Worm (Caenorhabditis elegans) whole organism, L4 larva: Measurements from ENCODE around the gene rod-1.

Experiments
- D1046.2 ChIP-seq: fragments of 200-800 bp; sonication (Bioruptor generic); IDR thresholded peaks from 2 replicates; pipeline ENCODE4 v1.3.6; 2022; ENCODE audit warnings: missing genetic modification characterization, missing compliant biosample characterization
- F10B5.3 ChIP-seq: sonication (generic microtip); optimal IDR thresholded peaks from 2 replicates; lab custom pipeline; 2016; ENCODE audit warnings: mild to moderate bottlenecking, missing genetic modification characterization, missing compliant biosample characterization
- F26F4.8 ChIP-seq: fragments of 200-800 bp; sonication (Bioruptor generic); conservative IDR thresholded peaks from 2 replicates; pipeline ENCODE4 v1.3.6; 2022; ENCODE audit warnings: missing genetic modification characterization, missing compliant biosample characterization
- F49E8.2 ChIP-seq: sonication (generic microtip); optimal IDR thresholded peaks from 2 replicates; lab custom pipeline; 2016; ENCODE audit warnings: missing compliant biosample characterization, mild to moderate bottlenecking, missing genetic modification characterization, borderline replicate concordance
- T26A8.4 ChIP-seq: fragments of 200-800 bp; sonication (Bioruptor generic); IDR thresholded peaks from 2 replicates; pipeline ENCODE4 v1.3.6; 2022; ENCODE audit warnings: missing genetic modification characterization, missing compliant biosample characterization
- Y48G9A.11 ChIP-seq: fragments of 200-800 bp; sonication (Bioruptor generic); IDR thresholded peaks from 2 replicates; pipeline ENCODE4 v1.3.6; 2022; ENCODE audit warnings: missing genetic modification reagents, missing genetic modification characterization, missing compliant biosample characterization
- aly-2 ChIP-seq: sonication (generic microtip); optimal IDR thresholded peaks from 2 replicates; lab custom pipeline; 2018; ENCODE audit warnings: missing biosample characterization, missing genetic modification characterization
- arid-1 ChIP-seq: fragments of 200-800 bp; sonication (Bioruptor generic); conservative IDR thresholded peaks from 2 replicates; pipeline ENCODE4 v1.3.6; 2022; ENCODE audit warnings: missing genetic modification reagents, missing genetic modification characterization, missing compliant biosample characterization
- ceh-44 ChIP-seq: fragments of 200-800 bp; sonication (Bioruptor generic); IDR thresholded peaks from 2 replicates; pipeline ENCODE4 v1.3.6; 2022; ENCODE audit warnings: missing genetic modification reagents, missing genetic modification characterization, missing compliant biosample characterization
- ceh-62 ChIP-seq: sonication (generic microtip); optimal IDR thresholded peaks from 2 replicates; lab custom pipeline; 2017; ENCODE audit warnings: missing biosample characterization, missing genetic modification characterization
- ceh-82 ChIP-seq: sonication (generic microtip); optimal IDR thresholded peaks from 2 replicates; lab custom pipeline; 2017; ENCODE audit warnings: missing biosample characterization, missing genetic modification characterization
- cey-2 ChIP-seq: sonication (generic microtip); optimal IDR thresholded peaks from 3 replicates; lab custom pipeline; 2017; ENCODE audit warnings: missing genetic modification characterization, mild to moderate bottlenecking, missing compliant biosample characterization, antibody characterized with exemption, borderline replicate concordance; ENCODE audit not compliant: insufficient read depth
- ctbp-1 ChIP-seq: fragments of 200-800 bp; sonication (Bioruptor generic); IDR thresholded peaks from 2 replicates; pipeline ENCODE4 v1.3.6; 2022; ENCODE audit warnings: missing genetic modification reagents, missing genetic modification characterization, missing compliant biosample characterization
- dmd-6 ChIP-seq: fragments of 200-800 bp; sonication (Bioruptor generic); IDR thresholded peaks from 2 replicates; pipeline ENCODE4 v1.3.6; 2022; ENCODE audit warnings: missing genetic modification reagents, missing genetic modification characterization, missing compliant biosample characterization
- dpl-1 ChIP-seq: fragments of 150-350 bp; optimal IDR thresholded peaks from 2 replicates; lab custom pipeline; 2014; ENCODE audit warnings: missing biosample characterization, missing genetic modification reagents, missing genetic modification characterization
- fkh-10 ChIP-seq: fragments of 150-350 bp; optimal IDR thresholded peaks from 2 replicates; lab custom pipeline; 2014; ENCODE audit warnings: missing biosample characterization, missing genetic modification reagents, missing genetic modification characterization
- fos-1 ChIP-seq: fragments of 150-350 bp; optimal IDR thresholded peaks from 2 replicates; lab custom pipeline; 2014; ENCODE audit warnings: missing biosample characterization, missing genetic modification characterization
- gei-8 ChIP-seq: fragments of 200-800 bp; sonication (Bioruptor generic); optimal IDR thresholded peaks from 2 replicates; lab custom pipeline; 2018; ENCODE audit warnings: mild to moderate bottlenecking, missing genetic modification characterization, missing compliant biosample characterization
- hlh-11 ChIP-seq: fragments of 200-800 bp; sonication (Bioruptor generic); optimal IDR thresholded peaks from 2 replicates; lab custom pipeline; 2018; ENCODE audit warnings: mild to moderate bottlenecking, missing genetic modification characterization, missing compliant biosample characterization
- hlh-30 ChIP-seq: sonication (generic microtip); optimal IDR thresholded peaks from 2 replicates; lab custom pipeline; 2017; ENCODE audit warnings: antibody characterized with exemption, mild to moderate bottlenecking, missing genetic modification characterization, missing compliant biosample characterization; ENCODE audit not compliant: insufficient read depth
- lim-7 ChIP-seq: fragments of 200-800 bp; sonication (Bioruptor generic); IDR thresholded peaks from 2 replicates; pipeline ENCODE4 v1.3.6; 2022; ENCODE audit warnings: missing genetic modification characterization, missing compliant biosample characterization
- lin-1 ChIP-seq: fragments of 200-800 bp; sonication (Bioruptor generic); IDR thresholded peaks from 2 replicates; pipeline ENCODE4 v1.3.6; 2022; ENCODE audit warnings: missing genetic modification reagents, missing genetic modification characterization, missing compliant biosample characterization
- lin-13 ChIP-seq: fragments of 150-350 bp; optimal IDR thresholded peaks from 2 replicates; lab custom pipeline; 2014; ENCODE audit warnings: missing biosample characterization, missing genetic modification reagents, missing genetic modification characterization
- lin-15B ChIP-seq: fragments of 150-350 bp; sonication (generic microtip); optimal IDR thresholded peaks from 3 replicates; lab custom pipeline; 2014; ENCODE audit warnings: missing biosample characterization, missing genetic modification characterization
- lin-29 ChIP-seq: fragments of 200-800 bp; sonication (Bioruptor generic); IDR thresholded peaks from 2 replicates; pipeline ENCODE4 v1.3.6; 2022; ENCODE audit warnings: missing genetic modification reagents, missing genetic modification characterization, missing compliant biosample characterization
- lin-38 ChIP-seq: fragments of 200-800 bp; sonication (Bioruptor generic); IDR thresholded peaks from 2 replicates; pipeline ENCODE4 v1.3.6; 2022; ENCODE audit warnings: missing genetic modification reagents, missing genetic modification characterization, missing compliant biosample characterization
- mdl-1 ChIP-seq, 2 experiments: fragments of 150-350 bp in 1 of 2; sonication (generic microtip) in 1 of 2; optimal IDR thresholded peaks; 2 replicates each; lab custom pipeline; 2014 to 2017; ENCODE audit warnings: missing biosample characterization in 2 of 2, missing genetic modification characterization in 2 of 2
- mdt-29 ChIP-seq: fragments of 200-800 bp; sonication (Bioruptor generic); IDR thresholded peaks from 2 replicates; pipeline ENCODE4 v1.3.6; 2022; ENCODE audit warnings: missing genetic modification reagents, missing genetic modification characterization, missing compliant biosample characterization
- nhr-102 ChIP-seq: sonication (generic microtip); optimal IDR thresholded peaks from 2 replicates; lab custom pipeline; 2016; ENCODE audit warnings: mild to moderate bottlenecking, missing genetic modification characterization, moderate library complexity, missing compliant biosample characterization
- nhr-11 ChIP-seq: fragments of 150-350 bp; optimal IDR thresholded peaks from 2 replicates; lab custom pipeline; 2014; ENCODE audit warnings: missing biosample characterization, missing genetic modification characterization
- nhr-28 ChIP-seq: fragments of 150-350 bp; optimal IDR thresholded peaks from 2 replicates; lab custom pipeline; 2014; ENCODE audit warnings: missing biosample characterization, missing genetic modification characterization
- nhr-41 ChIP-seq: fragments of 200-800 bp; sonication (Bioruptor generic); IDR thresholded peaks from 2 replicates; pipeline ENCODE4 v1.3.6; 2022; ENCODE audit warnings: missing genetic modification reagents, missing genetic modification characterization, missing compliant biosample characterization
- nhr-42 ChIP-seq: fragments of 200-800 bp; sonication (Bioruptor generic); IDR thresholded peaks from 2 replicates; pipeline ENCODE4 v1.3.6; 2022; ENCODE audit warnings: missing genetic modification characterization, missing compliant biosample characterization
- php-3 ChIP-seq: fragments of 200-800 bp; sonication (Bioruptor generic); IDR thresholded peaks from 2 replicates; pipeline ENCODE4 v1.3.6; 2022; ENCODE audit warnings: missing genetic modification reagents, missing genetic modification characterization, missing compliant biosample characterization
- rbr-2 ChIP-seq: sonication (generic microtip); optimal IDR thresholded peaks from 2 replicates; lab custom pipeline; 2016; ENCODE audit warnings: missing genotype, missing genetic modification characterization, missing compliant biosample characterization
- saeg-2 ChIP-seq: fragments of 200-800 bp; sonication (Bioruptor generic); IDR thresholded peaks from 2 replicates; pipeline ENCODE4 v1.3.6; 2022; ENCODE audit warnings: missing genetic modification reagents, missing genetic modification characterization, missing compliant biosample characterization
- sdz-12 ChIP-seq: fragments of 200-800 bp; sonication (Bioruptor generic); optimal IDR thresholded peaks from 2 replicates; lab custom pipeline; 2018; ENCODE audit warnings: mild to moderate bottlenecking, missing genetic modification characterization, missing compliant biosample characterization
- snpc-1.2 ChIP-seq: fragments of 200-800 bp; sonication (Bioruptor generic); IDR thresholded peaks from 2 replicates; pipeline ENCODE4 v1.3.6; 2022; ENCODE audit warnings: missing genetic modification reagents, missing genetic modification characterization, missing compliant biosample characterization
- tag-97 ChIP-seq: fragments of 200-800 bp; sonication (Bioruptor generic); IDR thresholded peaks from 2 replicates; pipeline ENCODE4 v1.3.6; 2022; ENCODE audit warnings: missing genetic modification characterization, missing compliant biosample characterization
- unc-39 ChIP-seq: sonication (generic microtip); optimal IDR thresholded peaks from 2 replicates; lab custom pipeline; 2017; ENCODE audit warnings: missing biosample characterization, missing genetic modification characterization
- unc-62 ChIP-seq, 3 experiments: fragments of 150-350 bp in 1 of 3; sonication (generic microtip); optimal IDR thresholded peaks in 2 of 3; peaks in 1 of 3; 1 replicate in 1 of 3; 2 replicates in 2 of 3; lab custom pipeline; 2014 to 2017; ENCODE audit warnings: missing biosample characterization in 3 of 3, missing genetic modification characterization in 3 of 3, missing genetic modification reagents in 3 of 3, missing genotype in 1 of 3
- zag-1 ChIP-seq: fragments of 150-350 bp; optimal IDR thresholded peaks from 2 replicates; lab custom pipeline; 2014; ENCODE audit warnings: missing biosample characterization, missing genetic modification characterization
- zip-2 ChIP-seq: fragments of 150-350 bp; optimal IDR thresholded peaks from 2 replicates; lab custom pipeline; 2014; ENCODE audit warnings: missing biosample characterization, missing genetic modification characterization

The rod-1 gene

DNA sequence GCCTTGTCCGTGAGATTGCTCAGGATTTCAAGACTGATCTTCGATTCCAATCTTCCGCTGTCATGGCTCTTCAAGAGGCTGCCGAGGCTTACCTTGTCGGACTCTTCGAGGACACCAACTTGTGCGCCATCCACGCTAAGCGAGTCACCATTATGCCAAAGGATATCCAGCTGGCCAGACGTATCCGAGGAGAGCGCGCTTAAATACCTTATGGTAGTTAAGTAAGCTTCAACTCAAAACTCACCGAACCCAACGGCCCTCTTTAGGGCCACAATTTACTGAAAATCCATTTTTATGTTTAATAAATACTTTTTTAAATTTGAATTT, 10.2 kb downstream of the rod-1 start:
- no peak for TF ChIP-seq T26A8.4 (GFP tag; lab: Robert Waterston, UW)
- no peak for TF ChIP-seq nhr-28 (tag; lab: Kevin White, UChicago)
- TF ChIP-seq nhr-41 (GFP tag; lab: Robert Waterston, UW): no peak
- TF ChIP-seq aly-2 (tag; lab: Kevin White, UChicago): no peak
- peak; percentile 70; the same call in 1 of the 2 replicates for TF ChIP-seq D1046.2
- no peak for TF ChIP-seq zag-1
- no peak for TF ChIP-seq zip-2 (tag; lab: Kevin White, UChicago)
- TF ChIP-seq lin-38: no peak
- no peak for TF ChIP-seq F10B5.3 (tag; lab: Kevin White, UChicago)
- TF ChIP-seq rbr-2: no peak
- TF ChIP-seq arid-1 (GFP tag; lab: Robert Waterston, UW): peak; percentile 56; the same call in 1 of the 2 replicates
- 0 out of 2 replicates have a peak, but pooled peaks have one; percentile 77 for TF ChIP-seq snpc-1.2 (GFP tag; lab: Robert Waterston, UW)
- TF ChIP-seq gei-8: peak; percentile 40
- TF ChIP-seq tag-97 (GFP tag; lab: Robert Waterston, UW): no peak
- TF ChIP-seq mdl-1 (tag; optimal IDR thresholded peaks at IDR 0.05; lab: Kevin White, UChicago): no peak
- no peak for TF ChIP-seq lin-13 (GFP tag; lab: Kevin White, UChicago)
- 0 out of 2 replicates have a peak, but pooled peaks have one; percentile 27 for TF ChIP-seq F26F4.8 (GFP tag; lab: Robert Waterston, UW)
- no peak for TF ChIP-seq ctbp-1 (GFP tag; lab: Robert Waterston, UW)
- no peak for TF ChIP-seq lin-29 (GFP tag; lab: Robert Waterston, UW)
- no peak for TF ChIP-seq lin-15B (tag; lab: Kevin White, UChicago)
- no peak for TF ChIP-seq php-3 (GFP tag; lab: Robert Waterston, UW)
- no peak for TF ChIP-seq fkh-10 (GFP tag; lab: Kevin White, UChicago)
- TF ChIP-seq saeg-2 (GFP tag; lab: Robert Waterston, UW): no peak
- TF ChIP-seq unc-39 (tag; lab: Kevin White, UChicago): no peak
- no peak for TF ChIP-seq hlh-30
- TF ChIP-seq hlh-11 (tag; lab: Kevin White, UChicago): no peak
- TF ChIP-seq ceh-44: no peak
- no peak for TF ChIP-seq dmd-6 (GFP tag; lab: Robert Waterston, UW)
- TF ChIP-seq ceh-82 (tag; lab: Kevin White, UChicago): no peak
- TF ChIP-seq nhr-102 (tag; lab: Kevin White, UChicago): no peak
- TF ChIP-seq nhr-11 (tag; lab: Kevin White, UChicago): no peak
- no peak for TF ChIP-seq sdz-12
- TF ChIP-seq mdt-29 (GFP tag; lab: Robert Waterston, UW): no peak
- TF ChIP-seq ceh-62: no peak
- no peak for TF ChIP-seq nhr-42 (GFP tag; lab: Robert Waterston, UW)
- peak; percentile 58 for TF ChIP-seq F49E8.2 (tag; lab: Kevin White, UChicago)
- TF ChIP-seq Y48G9A.11 (GFP tag; lab: Robert Waterston, UW): no peak
- TF ChIP-seq fos-1 (tag; lab: Kevin White, UChicago): no peak
- TF ChIP-seq dpl-1 (GFP tag; lab: Kevin White, UChicago): no peak
- no peak for TF ChIP-seq cey-2 (tag; lab: Kevin White, UChicago)
- 0 out of 2 replicates have a peak, but pooled peaks have one; percentile 57 for TF ChIP-seq lim-7 (GFP tag; lab: Robert Waterston, UW)

DNA sequence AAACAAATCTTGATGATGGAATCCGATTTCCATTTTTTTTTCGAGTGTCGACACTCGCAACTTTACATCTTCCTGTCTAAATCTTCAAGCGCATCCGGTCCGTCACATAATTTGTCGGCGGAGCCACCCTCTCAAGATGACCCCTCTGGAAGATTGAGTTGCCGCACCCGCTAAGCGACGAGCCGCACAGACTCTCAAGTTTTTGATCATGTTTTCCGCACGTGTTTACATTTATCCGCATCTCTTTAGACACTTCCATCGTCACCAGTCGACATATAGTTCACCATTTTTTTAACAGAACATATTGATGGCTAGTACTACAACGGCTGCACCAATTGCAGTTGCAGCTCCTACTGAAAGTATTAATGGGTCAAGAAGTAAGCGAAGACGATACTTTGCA, 13.2 kb downstream of the rod-1 start, which contains the start of gene F55G1.1:
TSS of gene F55G1.1 (plus strand) at position 301 of the 400 bp plus-strand sequence.
- no peak for TF ChIP-seq lin-1
- peak in 1 of 2 experiments; percentile 79 for TF ChIP-seq unc-62 (GFP tag; optimal IDR thresholded peaks at IDR 0.05 in 1 of 2; lab: Kevin White, UChicago)
- TF ChIP-seq unc-62 (tag; optimal IDR thresholded peaks at IDR 0.05; lab: Kevin White, UChicago): no peak
